Worm (Caenorhabditis elegans) whole organism, L2 larva: ENCODE results near the gene del-2.

ENCODE experiments used
- ZK546.5 ChIP-seq: sonication (generic microtip); optimal IDR thresholded peaks from 2 replicates; lab custom pipeline; 2017; ENCODE audit warnings: missing biosample characterization, missing genetic modification characterization
- fos-1 ChIP-seq: fragments of 150-350 bp; optimal IDR thresholded peaks from 2 replicates; lab custom pipeline; 2014; ENCODE audit warnings: missing biosample characterization, missing genetic modification characterization
- lin-13 ChIP-seq: fragments of 150-350 bp; optimal IDR thresholded peaks from 2 replicates; lab custom pipeline; 2014; ENCODE audit warnings: missing biosample characterization, missing genetic modification reagents, missing genetic modification characterization
- mab-5 ChIP-seq: fragments of 150-350 bp; optimal IDR thresholded peaks from 2 replicates; lab custom pipeline; 2014; ENCODE audit warnings: missing biosample characterization, missing genetic modification characterization
- nhr-10 ChIP-seq: sonication (generic microtip); optimal IDR thresholded peaks from 2 replicates; lab custom pipeline; 2017; ENCODE audit warnings: missing biosample characterization, missing genetic modification characterization
- nhr-11 ChIP-seq: fragments of 150-350 bp; optimal IDR thresholded peaks from 2 replicates; lab custom pipeline; 2014; ENCODE audit warnings: missing biosample characterization, missing genetic modification characterization
- nhr-237 ChIP-seq: fragments of 150-350 bp; optimal IDR thresholded peaks from 2 replicates; lab custom pipeline; 2014; ENCODE audit warnings: missing biosample characterization, missing genetic modification characterization
- nhr-25 ChIP-seq: fragments of 150-350 bp; sonication (generic microtip); optimal IDR thresholded peaks from 3 replicates; lab custom pipeline; 2014; ENCODE audit warnings: missing biosample characterization, missing genetic modification characterization
- nhr-6 ChIP-seq: fragments of 150-350 bp; optimal IDR thresholded peaks from 2 replicates; lab custom pipeline; 2014; ENCODE audit warnings: missing biosample characterization, missing genetic modification characterization
- skn-1 ChIP-seq: sonication (generic microtip); optimal IDR thresholded peaks from 2 replicates; lab custom pipeline; 2017; ENCODE audit warnings: missing biosample characterization, missing genetic modification characterization
- sma-9 ChIP-seq, 2 experiments: fragments of 150-350 bp in 1 of 2; sonication (generic microtip) in 1 of 2; optimal IDR thresholded peaks; 2 replicates each; lab custom pipeline; 2014 to 2016; ENCODE audit warnings: missing genetic modification characterization in 2 of 2, mild to moderate bottlenecking in 1 of 2, missing biosample characterization in 1 of 2, missing compliant biosample characterization in 1 of 2, missing genetic modification reagents in 1 of 2, moderate library complexity in 1 of 2
- snpc-4 ChIP-seq: fragments of 150-350 bp; optimal IDR thresholded peaks from 2 replicates; lab custom pipeline; 2014; ENCODE audit warnings: missing biosample characterization, missing genetic modification characterization
- ztf-1 ChIP-seq: fragments of 200-800 bp; sonication (Bioruptor generic); conservative IDR thresholded peaks from 2 replicates; pipeline ENCODE4 v1.3.6; 2022; ENCODE audit warnings: missing genetic modification characterization, missing compliant biosample characterization

DNA sequence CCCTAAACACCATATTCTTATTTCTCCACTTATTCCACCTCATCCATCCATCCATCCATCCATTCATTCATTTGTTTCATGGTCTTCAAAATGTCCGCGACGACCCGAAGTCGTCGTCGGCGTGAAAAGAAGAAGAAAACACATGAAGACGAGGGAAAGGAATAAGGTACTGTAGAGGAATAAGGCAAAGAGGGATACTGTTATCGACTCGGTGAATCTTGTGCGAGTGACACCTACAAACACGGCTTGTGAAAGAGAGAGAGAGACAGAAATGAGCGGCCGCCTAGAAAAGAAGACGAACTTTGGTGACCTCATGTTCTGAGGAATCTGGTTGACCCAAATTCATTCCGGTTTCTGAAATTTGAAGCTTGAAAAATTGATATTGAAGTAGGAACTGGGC, 32.7 kb downstream of the del-2 start:
- TF ChIP-seq fos-1 (tag; lab: Kevin White, UChicago) (no peak), skn-1 (tag; lab: Kevin White, UChicago) (no peak), snpc-4 (tag; lab: Kevin White, UChicago) (no peak), ztf-1 (GFP tag; lab: Robert Waterston, UW) (no peak), sma-9 (GFP tag; optimal IDR thresholded peaks at IDR 0.05; lab: Kevin White, UChicago) (no peak), sma-9 (tag; optimal IDR thresholded peaks at IDR 0.05; lab: Kevin White, UChicago) (no peak), nhr-6 (tag; lab: Kevin White, UChicago) (no peak), nhr-10 (tag; lab: Kevin White, UChicago) (no peak), nhr-11 (tag; lab: Kevin White, UChicago) (no peak), nhr-25 (no peak), ZK546.5 (tag; lab: Kevin White, UChicago) (no peak), lin-13 (GFP tag; lab: Kevin White, UChicago) (no peak), mab-5 (tag; lab: Kevin White, UChicago) (no peak), nhr-237 (no peak)
